Fruit fly (Drosophila melanogaster) S2 (cell line): ENCODE results near the gene REPTOR-BP.

Experiments
- CG8478 ChIP-seq: fragments of >200 bp; optimal IDR thresholded peaks from 2 replicates; lab custom pipeline; 2018
- CTCF ChIP-seq, 2 experiments: fragments of >200 bp; optimal IDR thresholded peaks; 2 replicates each; lab custom pipeline; 2018

dm6 chr2L:10249655-10250202 lies 14.2 kb upstream of the REPTOR-BP start:
- TF ChIP-seq CG8478 (no peak), CTCF (optimal IDR thresholded peaks at IDR 0.05; lab: Kevin White, UChicago) (no peak)
